Fruit fly (Drosophila melanogaster) S2 (cell line): ENCODE results near the gene CG11247.

Experiments used
- CG8478 ChIP-seq: fragments of >200 bp; optimal IDR thresholded peaks from 2 replicates; lab custom pipeline; 2018
- CTCF ChIP-seq, 2 experiments: fragments of >200 bp; optimal IDR thresholded peaks; 2 replicates each; lab custom pipeline; 2018

Gene CG11247

DNA sequence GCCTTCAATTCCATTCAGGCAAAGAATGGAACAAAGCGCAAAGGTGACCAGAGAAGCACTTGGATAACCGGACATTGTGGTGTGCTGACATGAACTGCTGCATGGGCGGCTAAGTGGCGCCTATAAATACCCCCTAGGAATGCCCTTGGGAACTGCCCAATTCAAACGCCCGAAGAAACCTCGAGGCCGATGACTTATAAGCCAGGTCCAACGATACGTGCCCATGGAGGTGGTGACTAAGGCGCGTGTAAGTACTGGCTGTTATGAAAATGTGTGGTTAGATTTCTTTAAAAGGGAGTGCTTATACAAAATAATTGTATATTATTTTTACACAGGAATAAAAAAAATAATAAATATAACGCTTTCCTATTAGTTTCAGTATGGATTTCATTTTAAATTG is 1.7 kb upstream of the CG11247 start, which contains the start of gene CG14570:
Gene CG14570 (minus strand): TSS at position 101 of the 400 bp plus-strand sequence.
- TF ChIP-seq CTCF (optimal IDR thresholded peaks at IDR 0.05; lab: Kevin White, UChicago) (no peak), CG8478 (lab: Kevin White, UChicago) (no peak)

DNA sequence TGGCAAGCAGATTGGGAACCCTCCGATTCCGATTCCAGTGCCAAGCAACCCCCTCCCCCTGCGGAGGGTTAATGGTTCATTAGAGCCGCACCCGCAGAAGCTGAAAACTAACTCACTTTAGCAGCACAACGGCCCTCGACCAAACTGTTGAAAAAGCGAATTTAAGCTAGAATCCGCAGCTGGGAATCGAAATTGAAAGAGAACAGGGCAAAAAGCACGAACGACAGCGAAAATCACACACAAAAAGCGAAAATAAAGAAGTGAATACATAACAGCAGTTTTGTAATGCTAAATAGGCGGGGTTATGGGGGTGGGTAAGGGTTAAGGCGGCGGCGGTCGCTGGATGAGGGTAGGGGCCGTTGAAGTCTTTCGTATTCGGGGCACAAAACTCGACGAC is 880 bp downstream of the CG11247 start:
- TF ChIP-seq CTCF (optimal IDR thresholded peaks at IDR 0.05; lab: Kevin White, UChicago) = no peak
- no peak for TF ChIP-seq CG8478 (lab: Kevin White, UChicago)

DNA sequence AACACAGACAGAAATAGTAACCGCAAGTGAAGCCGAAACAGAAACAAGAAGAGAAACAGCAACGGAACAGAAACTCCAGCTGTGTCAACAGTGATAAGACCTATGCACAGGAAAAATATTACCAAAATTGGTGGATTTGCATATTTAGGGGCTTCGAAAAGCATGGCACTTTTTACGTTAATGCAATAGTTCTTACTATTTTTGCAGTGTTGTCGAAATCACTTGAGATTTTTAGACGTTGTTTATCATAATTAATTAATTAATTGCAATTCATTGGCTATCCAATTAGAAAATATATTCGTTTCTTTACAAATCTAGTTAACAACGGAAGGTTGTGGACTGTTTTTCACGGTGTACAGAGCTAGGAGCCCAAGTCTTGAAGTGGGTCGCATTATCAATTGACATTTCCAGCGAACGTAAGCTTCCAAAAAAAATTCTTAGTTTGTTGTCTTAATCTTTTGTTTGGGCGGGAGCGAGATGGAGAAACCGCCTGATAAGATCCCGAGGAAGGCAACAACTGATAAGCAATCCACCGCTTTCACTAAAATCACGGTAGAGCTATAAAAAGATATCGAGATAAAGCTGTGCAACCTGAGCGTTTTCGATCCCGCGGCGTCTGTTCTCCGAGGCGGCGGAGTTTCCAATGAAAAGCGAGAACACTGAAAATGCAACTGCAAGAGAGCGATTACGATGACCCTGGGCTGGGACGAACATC is 1.4 kb downstream of the CG11247 start:
- TF ChIP-seq CTCF (optimal IDR thresholded peaks at IDR 0.05; lab: Kevin White, UChicago) (no peak), CG8478 (lab: Kevin White, UChicago) (no peak)

DNA sequence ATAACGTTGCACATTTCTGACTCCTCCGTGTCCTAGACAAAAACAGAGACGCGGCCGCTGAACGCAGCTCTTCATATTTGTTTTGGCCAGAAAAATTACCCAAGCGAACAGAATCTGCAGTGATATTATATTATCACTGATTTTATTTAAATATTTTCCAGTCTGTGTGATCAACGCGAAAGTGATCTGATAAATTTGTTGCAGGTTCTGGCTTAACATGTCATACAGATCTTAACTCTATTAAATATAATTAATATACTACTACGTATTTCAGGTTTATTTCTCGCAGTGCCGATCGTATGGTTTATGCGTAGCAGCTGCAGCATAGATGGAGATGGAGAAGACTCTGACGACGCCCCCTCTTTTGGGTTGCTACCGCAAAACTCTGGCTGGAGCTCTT is 7.7 kb downstream of the CG11247 start:
- TF ChIP-seq CG8478 (lab: Kevin White, UChicago) (no peak), CTCF (optimal IDR thresholded peaks at IDR 0.05; lab: Kevin White, UChicago) (no peak)

DNA sequence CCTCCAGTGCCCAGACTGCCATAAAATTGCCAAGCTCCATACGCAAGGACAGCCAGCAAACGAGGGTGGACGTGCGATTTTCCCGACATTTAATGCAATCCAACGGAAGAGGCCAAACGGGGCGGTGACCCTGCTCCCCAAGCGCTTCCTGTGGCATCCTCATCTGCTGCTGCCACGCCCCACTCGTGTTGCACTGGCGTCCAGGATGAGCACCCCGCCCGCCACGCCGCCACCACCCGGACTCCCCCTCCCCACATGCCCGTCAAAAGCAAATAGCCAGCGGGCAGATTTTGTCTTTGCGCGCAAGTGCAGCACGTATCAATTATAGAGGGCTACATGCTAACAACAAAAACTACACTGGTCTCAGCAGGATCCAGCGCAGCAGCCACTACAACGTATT is 10.4 kb downstream of the CG11247 start:
- no peak for TF ChIP-seq CG8478 (lab: Kevin White, UChicago)
- no peak for TF ChIP-seq CTCF (optimal IDR thresholded peaks at IDR 0.05; lab: Kevin White, UChicago)

DNA sequence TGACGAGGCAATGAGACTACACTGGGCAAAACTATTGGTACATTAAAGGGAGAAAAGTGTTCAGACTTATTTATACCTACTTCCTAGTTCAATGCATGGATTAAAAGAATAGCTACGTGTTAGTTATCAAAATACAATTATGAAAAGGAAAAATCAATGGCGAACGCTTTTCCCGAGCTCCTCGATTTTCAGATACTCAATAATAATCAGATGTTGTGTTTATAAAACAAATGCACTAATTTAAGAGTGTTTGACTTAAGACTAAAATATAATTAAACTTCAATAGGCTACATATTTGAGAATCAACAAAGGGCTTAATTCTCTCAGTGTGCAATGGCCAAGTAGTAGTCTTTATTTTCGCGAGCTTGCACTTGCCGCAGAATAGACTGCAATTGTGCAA is 12.6 kb downstream of the CG11247 start:
- no peak for TF ChIP-seq CG8478 (lab: Kevin White, UChicago)
- TF ChIP-seq CTCF (optimal IDR thresholded peaks at IDR 0.05; lab: Kevin White, UChicago) = no peak

DNA sequence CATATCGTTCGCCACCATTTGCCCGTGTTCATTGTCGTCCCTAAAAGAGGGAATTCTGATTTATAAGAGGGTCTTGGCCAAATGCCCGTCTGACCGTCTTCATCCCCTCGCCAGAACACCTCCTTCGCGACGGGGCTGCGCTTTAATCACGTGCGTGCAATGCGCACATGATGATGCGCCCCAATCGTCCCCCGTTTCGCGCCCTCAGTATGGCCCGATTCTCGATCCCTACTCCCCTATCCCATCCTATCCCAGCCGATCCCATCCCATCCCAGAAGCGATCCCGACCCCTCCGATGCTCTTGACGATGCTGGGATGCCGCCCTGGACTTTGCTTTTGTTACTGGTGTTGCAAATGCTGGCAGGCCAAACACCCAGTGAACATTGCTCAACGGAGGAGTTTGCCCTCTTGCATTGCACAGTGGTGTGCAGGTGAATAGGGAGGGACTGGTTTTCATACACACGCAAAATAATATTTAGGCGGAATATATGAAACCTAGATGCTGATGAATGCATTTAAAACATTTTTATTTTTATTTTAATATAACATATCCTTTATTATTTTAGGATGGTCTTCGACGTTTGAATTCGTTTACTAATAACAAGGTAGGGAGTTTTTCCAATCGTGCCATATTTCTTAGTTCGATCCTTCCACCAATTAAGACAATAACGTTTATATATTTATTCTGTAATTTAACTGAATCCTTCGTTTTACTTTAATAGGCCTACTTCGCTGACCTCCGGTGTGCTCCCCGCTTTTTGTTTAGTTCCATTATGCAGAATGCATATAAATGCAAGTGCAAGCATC is 18.6 kb downstream of the CG11247 start:
- TF ChIP-seq CTCF (optimal IDR thresholded peaks at IDR 0.05; lab: Kevin White, UChicago) (no peak), CG8478 (lab: Kevin White, UChicago) (no peak)

DNA sequence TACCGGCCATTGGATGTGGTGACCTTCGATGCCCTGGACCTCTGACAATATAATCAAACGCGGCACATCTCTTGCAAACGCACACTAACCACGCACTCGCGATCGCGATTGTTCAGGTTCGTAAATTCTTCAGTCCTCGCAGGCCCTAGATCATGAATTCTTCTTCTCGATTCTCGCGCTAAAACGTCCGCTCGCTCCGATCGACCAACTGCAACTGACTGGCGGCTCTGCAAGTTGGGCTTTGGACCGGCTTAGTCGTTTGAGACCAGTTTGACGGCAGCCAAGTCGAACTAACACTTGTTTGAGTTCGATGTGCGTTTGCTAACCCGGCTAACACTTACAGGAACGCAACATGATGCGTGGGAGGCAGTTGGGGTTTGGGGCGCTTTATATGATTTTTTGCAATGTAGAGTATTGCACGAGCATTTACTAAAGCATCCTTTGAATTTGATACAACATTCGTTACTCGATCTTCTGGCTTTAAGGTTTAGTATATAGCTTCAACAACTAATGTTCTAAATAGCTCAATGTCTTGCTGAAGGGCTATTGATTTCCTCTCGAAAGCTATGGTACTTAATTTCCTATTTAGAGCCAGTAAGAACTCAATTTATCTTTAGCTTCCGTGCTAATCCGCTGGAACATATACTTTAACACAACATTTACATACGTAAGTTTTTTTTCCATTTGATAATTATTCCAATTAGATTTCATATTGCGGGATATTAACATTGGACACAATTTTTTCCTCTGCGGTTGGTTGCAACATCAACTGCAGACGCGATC is 22.3 kb downstream of the CG11247 start, which contains the start of gene CG32447:
Gene CG32447 (minus strand): TSS at position 222 of the 783 bp plus-strand sequence.
- no peak for TF ChIP-seq CG8478 (lab: Kevin White, UChicago)
- TF ChIP-seq CTCF (optimal IDR thresholded peaks at IDR 0.05; lab: Kevin White, UChicago) = no peak

DNA sequence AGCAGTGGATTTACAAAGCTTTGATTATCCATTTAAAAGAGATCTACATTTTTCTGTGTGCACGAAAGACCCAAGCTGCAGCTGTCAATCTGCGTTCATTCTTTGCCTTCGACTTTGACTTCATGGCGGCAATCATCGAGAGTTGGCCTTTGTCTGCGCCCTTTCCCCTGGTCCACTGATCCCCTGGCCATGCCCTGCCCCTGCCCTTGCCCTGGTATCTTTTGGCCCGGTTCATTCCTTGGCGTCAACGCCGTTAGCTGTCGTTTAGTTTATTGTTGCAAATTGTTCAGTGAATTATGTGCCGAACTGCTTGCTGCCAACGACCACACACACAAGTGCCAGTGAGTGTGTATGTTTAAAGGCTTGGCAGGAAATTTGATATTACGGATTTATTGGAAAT is 27.7 kb downstream of the CG11247 start:
- no peak for TF ChIP-seq CTCF (optimal IDR thresholded peaks at IDR 0.05; lab: Kevin White, UChicago)
- no peak for TF ChIP-seq CG8478 (lab: Kevin White, UChicago)

DNA sequence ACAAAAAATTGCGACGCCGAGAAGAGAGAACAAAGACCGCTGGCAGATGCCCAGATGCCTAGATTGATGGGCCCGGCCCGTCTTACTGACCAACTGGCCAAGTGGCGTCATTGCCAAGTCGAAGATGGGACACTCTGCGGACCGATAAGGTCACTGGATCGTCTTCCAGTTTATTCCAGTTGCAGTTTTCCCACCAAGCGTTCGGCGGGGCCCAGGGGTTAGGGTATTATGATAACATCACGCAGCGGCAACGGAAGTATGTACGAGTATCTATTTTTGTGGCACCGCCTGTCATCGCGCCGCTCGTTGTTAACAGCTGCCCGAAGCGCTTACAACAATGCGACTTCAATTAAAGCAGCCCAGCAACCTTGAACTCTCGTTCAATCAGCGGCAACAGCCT is 28.6 kb downstream of the CG11247 start:
- TF ChIP-seq CG8478 (lab: Kevin White, UChicago) (no peak), CTCF (optimal IDR thresholded peaks at IDR 0.05; lab: Kevin White, UChicago) (no peak)

DNA sequence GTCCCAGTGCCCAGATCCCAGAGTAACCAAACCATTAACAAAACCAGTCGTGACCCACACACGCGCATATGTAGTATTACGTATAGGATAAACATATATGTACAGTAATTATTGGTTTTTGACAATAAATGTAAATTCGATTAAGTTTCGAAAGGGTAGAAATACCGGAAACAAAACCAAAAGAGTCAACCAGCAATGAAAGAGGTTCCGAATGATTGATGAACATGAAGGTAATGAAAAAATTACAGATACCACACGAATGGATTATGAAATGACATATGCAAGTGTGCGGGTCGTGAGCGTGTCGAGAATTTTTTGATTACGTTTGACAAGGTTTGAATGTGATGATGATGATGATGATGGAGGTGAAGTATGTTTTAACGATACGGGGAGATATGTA is 34.0 kb downstream of the CG11247 start:
- TF ChIP-seq CTCF (optimal IDR thresholded peaks at IDR 0.05; lab: Kevin White, UChicago) (no peak), CG8478 (lab: Kevin White, UChicago) (no peak)

DNA sequence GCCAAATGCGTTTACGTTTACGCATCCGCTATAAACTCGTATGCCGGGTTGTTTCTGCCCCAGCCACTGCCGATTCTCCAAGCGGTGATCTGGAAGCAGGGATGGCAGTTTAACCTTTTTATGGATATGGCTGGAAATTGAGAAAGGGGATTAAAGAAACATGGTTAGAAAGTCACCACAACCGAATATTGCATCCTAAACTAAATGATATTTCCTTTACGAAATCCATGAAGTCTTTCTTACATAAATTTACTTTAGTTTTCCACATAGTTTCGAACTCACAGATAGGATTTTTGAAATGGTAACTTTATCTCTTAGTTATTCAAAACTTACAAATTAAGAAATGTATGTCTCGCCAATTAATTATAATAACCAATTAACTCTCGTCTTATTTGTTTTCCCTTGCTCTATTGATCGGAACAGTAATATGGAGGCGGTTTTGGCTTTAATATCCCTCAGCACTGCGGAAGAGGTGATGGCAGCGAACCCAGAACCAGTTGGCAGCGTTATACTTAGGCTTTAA is 39.9 kb downstream of the CG11247 start:
- TF ChIP-seq CTCF (optimal IDR thresholded peaks at IDR 0.05; lab: Kevin White, UChicago) = no peak
- TF ChIP-seq CG8478 (lab: Kevin White, UChicago) = no peak

DNA sequence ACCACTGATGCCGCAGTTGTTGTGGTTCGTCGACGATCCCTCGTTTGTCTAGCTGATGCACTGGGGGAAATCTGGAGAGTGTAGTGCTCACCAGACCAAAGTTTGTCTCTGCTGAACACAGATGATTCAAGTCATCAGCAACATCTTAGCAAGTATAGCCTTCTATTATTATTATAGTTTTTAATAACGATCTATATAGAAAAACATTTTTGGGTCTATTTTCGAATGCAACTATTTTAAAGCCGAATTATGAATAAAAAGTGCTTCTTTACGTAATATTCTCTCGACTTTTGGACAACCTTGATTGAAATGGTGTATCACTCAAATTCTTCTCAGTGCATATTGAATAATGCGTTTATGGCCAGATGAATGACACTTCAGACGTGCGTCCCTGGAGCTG is 42.9 kb downstream of the CG11247 start:
- TF ChIP-seq CG8478 (lab: Kevin White, UChicago) (no peak), CTCF (optimal IDR thresholded peaks at IDR 0.05; lab: Kevin White, UChicago) (no peak)

DNA sequence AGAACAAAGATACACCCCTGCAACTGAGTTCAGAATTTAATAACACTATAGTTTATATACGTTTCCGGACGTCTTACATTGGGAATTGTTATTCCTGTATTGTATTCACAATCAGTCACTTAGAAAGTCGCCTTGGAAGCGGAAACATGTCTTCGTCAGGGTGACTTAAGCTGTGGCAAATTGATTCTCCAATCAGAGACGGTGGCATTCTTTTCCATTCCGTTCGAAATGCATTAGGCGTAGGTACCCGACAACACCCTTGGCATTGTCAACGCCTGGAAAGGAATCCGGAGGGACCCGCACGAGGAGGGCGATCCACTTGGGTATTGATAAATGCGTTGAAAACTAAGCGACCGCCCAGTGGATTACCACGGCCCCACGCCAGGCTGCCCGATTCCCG is 44.7 kb downstream of the CG11247 start, which contains the start of gene Sfp78E:
Gene Sfp78E (minus strand): TSS at position 101 of the 400 bp plus-strand sequence.
- TF ChIP-seq CG8478 (lab: Kevin White, UChicago) (no peak), CTCF (optimal IDR thresholded peaks at IDR 0.05; lab: Kevin White, UChicago) (no peak)
